Fruit fly (Drosophila melanogaster): ENCODE data around the gene RpL22.

Gene RpL22

dm6 chrX:784456-784855, 19.5 kb upstream of the RpL22 start, which contains the start of gene tw:
tw (plus strand) TSS chrX:784746.
- no peak for TF ChIP-seq dmrt93B (GFP tag; optimal IDR thresholded peaks at IDR 0.05)
- TF ChIP-seq OdsH (GFP tag; optimal IDR thresholded peaks at IDR 0.05): no peak
- TF ChIP-seq rgr (GFP tag; optimal IDR thresholded peaks at IDR 0.05): no peak
- TF ChIP-seq Abd-B (GFP tag; optimal IDR thresholded peaks at IDR 0.05): no peak
- TF ChIP-seq Dfd (GFP tag; optimal IDR thresholded peaks at IDR 0.05): no peak
- TF ChIP-seq sv (GFP tag; optimal IDR thresholded peaks at IDR 0.05): no peak
- peak; percentile 36 for TF ChIP-seq fru (GFP tag; optimal IDR thresholded peaks at IDR 0.05)
- TF ChIP-seq Myc (optimal IDR thresholded peaks at IDR 0.05): peak; percentile 54
- no peak for TF ChIP-seq br (GFP tag; optimal IDR thresholded peaks at IDR 0.05)
- no peak for TF ChIP-seq jim (GFP tag; optimal IDR thresholded peaks at IDR 0.05)
- no peak for TF ChIP-seq Sp1 (GFP tag; optimal IDR thresholded peaks at IDR 0.05)
- no peak for TF ChIP-seq Hnf4 (GFP tag; optimal IDR thresholded peaks at IDR 0.05)
- TF ChIP-seq tai (GFP tag; optimal IDR thresholded peaks at IDR 0.05): no peak
- no peak for TF ChIP-seq GATAd (GFP tag; optimal IDR thresholded peaks at IDR 0.05)
- TF ChIP-seq Dif (GFP tag; optimal IDR thresholded peaks at IDR 0.05; ENCODE audit: partially characterized antibody): peak; percentile 31
- no peak for TF ChIP-seq brk (GFP tag; optimal IDR thresholded peaks at IDR 0.05)
- TF ChIP-seq psq (GFP tag; optimal IDR thresholded peaks at IDR 0.05): peak; percentile 28
- TF ChIP-seq CrebA (GFP tag; optimal IDR thresholded peaks at IDR 0.05; ENCODE audit: borderline replicate concordance): no peak
- TF ChIP-seq N (GFP tag; optimal IDR thresholded peaks at IDR 0.05): no peak
- no peak for TF ChIP-seq Vsx2 (GFP tag; optimal IDR thresholded peaks at IDR 0.05; ENCODE audit: partially characterized antibody)
- TF ChIP-seq Hr83 (GFP tag; optimal IDR thresholded peaks at IDR 0.05; ENCODE audit: poor library complexity, severe bottlenecking): no peak
- no peak for TF ChIP-seq sage (GFP tag; optimal IDR thresholded peaks at IDR 0.05)
- TF ChIP-seq CG32264 (GFP tag; optimal IDR thresholded peaks at IDR 0.05): no peak
- no peak for TF ChIP-seq HLH106 (tag; optimal IDR thresholded peaks at IDR 0.05)
- no peak for TF ChIP-seq Hr78 (GFP tag; optimal IDR thresholded peaks at IDR 0.05)
- peak in 1 of 2 experiments; percentile 9 for TF ChIP-seq foxo (GFP tag; optimal IDR thresholded peaks at IDR 0.05)
- TF ChIP-seq dl (GFP tag; optimal IDR thresholded peaks at IDR 0.05; ENCODE audit: insufficient read depth in 1 of 2, partially characterized antibody in 2 of 2): no peak
- no peak for TF ChIP-seq ey (GFP tag; optimal IDR thresholded peaks at IDR 0.05)
- no peak for TF ChIP-seq Rel (GFP tag; optimal IDR thresholded peaks at IDR 0.05)
- TF ChIP-seq Rel (tag; optimal IDR thresholded peaks at IDR 0.05): no peak
- TF ChIP-seq pan (optimal IDR thresholded peaks at IDR 0.05): no peak
- TF ChIP-seq lola (GFP tag; optimal IDR thresholded peaks at IDR 0.05): no peak
- no peak for TF ChIP-seq Jra (GFP tag; optimal IDR thresholded peaks at IDR 0.05)

dm6 chrX:779344-779743, 14.4 kb upstream of the RpL22 start:
- TF ChIP-seq ey (GFP tag; optimal IDR thresholded peaks at IDR 0.05): peak; percentile 61
- TF ChIP-seq woc (GFP tag; optimal IDR thresholded peaks at IDR 0.05): peak; percentile 83
- no peak for TF ChIP-seq CG32264 (GFP tag; optimal IDR thresholded peaks at IDR 0.05)
- TF ChIP-seq Myc (optimal IDR thresholded peaks at IDR 0.05): no peak
- TF ChIP-seq sage (GFP tag; optimal IDR thresholded peaks at IDR 0.05): no peak
- TF ChIP-seq N (GFP tag; optimal IDR thresholded peaks at IDR 0.05): no peak
- TF ChIP-seq Jra (GFP tag; optimal IDR thresholded peaks at IDR 0.05): no peak
- no peak for TF ChIP-seq Dfd (GFP tag; optimal IDR thresholded peaks at IDR 0.05)
- no peak for TF ChIP-seq jim (GFP tag; optimal IDR thresholded peaks at IDR 0.05)
- TF ChIP-seq Rel (GFP tag; optimal IDR thresholded peaks at IDR 0.05): no peak
- TF ChIP-seq Rel (tag; optimal IDR thresholded peaks at IDR 0.05): no peak
- no peak for TF ChIP-seq sv (GFP tag; optimal IDR thresholded peaks at IDR 0.05)
- TF ChIP-seq GATAd (GFP tag; optimal IDR thresholded peaks at IDR 0.05): no peak
- TF ChIP-seq rgr (GFP tag; optimal IDR thresholded peaks at IDR 0.05): peak; percentile 44
- no peak for TF ChIP-seq tai (GFP tag; optimal IDR thresholded peaks at IDR 0.05)
- TF ChIP-seq foxo (GFP tag; optimal IDR thresholded peaks at IDR 0.05): peak in 1 of 2 experiments; percentile 75
- TF ChIP-seq lola (GFP tag; optimal IDR thresholded peaks at IDR 0.05): no peak
- TF ChIP-seq pan (optimal IDR thresholded peaks at IDR 0.05): no peak
- TF ChIP-seq dl (GFP tag; optimal IDR thresholded peaks at IDR 0.05; ENCODE audit: insufficient read depth in 1 of 2, partially characterized antibody in 2 of 2): no peak
- TF ChIP-seq Vsx2 (GFP tag; optimal IDR thresholded peaks at IDR 0.05; ENCODE audit: partially characterized antibody): no peak
- no peak for TF ChIP-seq Dif (GFP tag; optimal IDR thresholded peaks at IDR 0.05; ENCODE audit: partially characterized antibody)
- no peak for TF ChIP-seq Abd-B (GFP tag; optimal IDR thresholded peaks at IDR 0.05)
- no peak for TF ChIP-seq brk (GFP tag; optimal IDR thresholded peaks at IDR 0.05)
- TF ChIP-seq Hr83 (GFP tag; optimal IDR thresholded peaks at IDR 0.05; ENCODE audit: poor library complexity, severe bottlenecking): no peak
- no peak for TF ChIP-seq Mio (GFP tag; optimal IDR thresholded peaks at IDR 0.05)
- TF ChIP-seq CrebA (GFP tag; optimal IDR thresholded peaks at IDR 0.05; ENCODE audit: borderline replicate concordance): no peak
- no peak for TF ChIP-seq dsf (GFP tag; optimal IDR thresholded peaks at IDR 0.05; ENCODE audit: borderline replicate concordance)
- peak; percentile 11 for TF ChIP-seq Hnf4 (GFP tag; optimal IDR thresholded peaks at IDR 0.05)
- peak; percentile 64 for TF ChIP-seq h (GFP tag; optimal IDR thresholded peaks at IDR 0.05)
- peak; percentile 70 for TF ChIP-seq psq (GFP tag; optimal IDR thresholded peaks at IDR 0.05)
- peak; percentile 58 for TF ChIP-seq HLH106 (tag; optimal IDR thresholded peaks at IDR 0.05)
- peak; percentile 53 for TF ChIP-seq Sp1 (GFP tag; optimal IDR thresholded peaks at IDR 0.05)
- peak; percentile 12 for TF ChIP-seq br (GFP tag; optimal IDR thresholded peaks at IDR 0.05)
- TF ChIP-seq CG9705 (GFP tag; optimal IDR thresholded peaks at IDR 0.05): no peak
- TF ChIP-seq OdsH (GFP tag; optimal IDR thresholded peaks at IDR 0.05): peak; percentile 53
- TF ChIP-seq dmrt93B (GFP tag; optimal IDR thresholded peaks at IDR 0.05): peak; percentile 11
- TF ChIP-seq usp (GFP tag; optimal IDR thresholded peaks at IDR 0.05): no peak
- TF ChIP-seq fru (GFP tag; optimal IDR thresholded peaks at IDR 0.05): peak; percentile 82
- TF ChIP-seq Hr78 (GFP tag; optimal IDR thresholded peaks at IDR 0.05): no peak

Data from whole organism, wandering third instar larva.